Worm (Caenorhabditis elegans) whole organism, L3 larva: ENCODE results near the gene clec-224.
A peak's percentile ranks its signal among the peaks of the same experiment; 100 is the strongest.

ENCODE experiments used
- ZK546.5 ChIP-seq: sonication (generic microtip); optimal IDR thresholded peaks from 2 replicates; lab custom pipeline; 2017; ENCODE audit warnings: missing biosample characterization, missing genetic modification characterization
- ama-1 ChIP-seq: fragments of 150-350 bp; optimal IDR thresholded peaks from 2 replicates; lab custom pipeline; 2018
- ceh-28 ChIP-seq: fragments of 150-350 bp; optimal IDR thresholded peaks from 2 replicates; lab custom pipeline; 2014; ENCODE audit warnings: missing biosample characterization, missing genetic modification reagents, missing genetic modification characterization
- ceh-82 ChIP-seq: fragments of 150-350 bp; optimal IDR thresholded peaks from 2 replicates; lab custom pipeline; 2014; ENCODE audit warnings: missing biosample characterization, missing genetic modification characterization
- ceh-9 ChIP-seq: sonication (generic microtip); optimal IDR thresholded peaks from 2 replicates; lab custom pipeline; 2018; ENCODE audit warnings: missing biosample characterization, missing genetic modification characterization
- egl-27 ChIP-seq: sonication (generic microtip); optimal IDR thresholded peaks from 4 replicates; lab custom pipeline; 2017; ENCODE audit warnings: missing biosample characterization, missing genetic modification reagents, missing genetic modification characterization
- egl-5 ChIP-seq: fragments of 150-350 bp; optimal IDR thresholded peaks from 2 replicates; lab custom pipeline; 2017; ENCODE audit warnings: missing biosample characterization, missing genetic modification reagents, missing genetic modification characterization, inconsistent platforms
- elt-1 ChIP-seq: fragments of 150-350 bp; optimal IDR thresholded peaks from 2 replicates; lab custom pipeline; 2014; ENCODE audit warnings: missing biosample characterization, missing genetic modification characterization
- elt-2 ChIP-seq: sonication (generic microtip); optimal IDR thresholded peaks from 2 replicates; lab custom pipeline; 2016; ENCODE audit warnings: missing genetic modification reagents, mild to moderate bottlenecking, missing genetic modification characterization, missing compliant biosample characterization
- fkh-2 ChIP-seq: fragments of 150-350 bp; optimal IDR thresholded peaks from 2 replicates; lab custom pipeline; 2014; ENCODE audit warnings: missing biosample characterization, missing genetic modification reagents, missing genetic modification characterization
- fos-1 ChIP-seq: fragments of 150-350 bp; optimal IDR thresholded peaks from 2 replicates; lab custom pipeline; 2014; ENCODE audit warnings: missing biosample characterization, missing genetic modification characterization
- hmg-11 ChIP-seq: sonication (generic microtip); optimal IDR thresholded peaks from 2 replicates; lab custom pipeline; 2016; ENCODE audit warnings: missing genetic modification characterization, missing compliant biosample characterization
- lin-15B ChIP-seq: fragments of 150-350 bp; optimal IDR thresholded peaks from 2 replicates; lab custom pipeline; 2014; ENCODE audit warnings: missing biosample characterization, missing genetic modification characterization
- lin-39 ChIP-seq: fragments of 150-350 bp; optimal IDR thresholded peaks from 2 replicates; lab custom pipeline; 2018; ENCODE audit warnings: missing biosample characterization, missing genetic modification reagents, missing genetic modification characterization
- mml-1 ChIP-seq: fragments of 150-350 bp; sonication (generic microtip); optimal IDR thresholded peaks from 3 replicates; lab custom pipeline; 2014; ENCODE audit warnings: missing biosample characterization, missing genetic modification characterization
- nfya-1 ChIP-seq: sonication (generic microtip); optimal IDR thresholded peaks from 2 replicates; lab custom pipeline; 2017; ENCODE audit warnings: missing genetic modification characterization, mild to moderate bottlenecking, missing compliant biosample characterization, antibody characterized with exemption, moderate library complexity; ENCODE audit not compliant: insufficient read depth
- nhr-12 ChIP-seq: fragments of 150-350 bp; optimal IDR thresholded peaks from 2 replicates; lab custom pipeline; 2014; ENCODE audit warnings: missing biosample characterization, missing genetic modification characterization
- nhr-23 ChIP-seq: fragments of 150-350 bp; optimal IDR thresholded peaks from 2 replicates; lab custom pipeline; 2014; ENCODE audit warnings: missing biosample characterization, missing genetic modification reagents, missing genetic modification characterization
- nhr-25 ChIP-seq: sonication (generic microtip); optimal IDR thresholded peaks from 2 replicates; lab custom pipeline; 2017; ENCODE audit warnings: missing biosample characterization, missing genetic modification characterization
- nhr-67 ChIP-seq: fragments of 150-350 bp; optimal IDR thresholded peaks from 2 replicates; lab custom pipeline; 2014; ENCODE audit warnings: missing biosample characterization, missing genetic modification characterization
- nhr-76 ChIP-seq: fragments of 150-350 bp; sonication (generic microtip); optimal IDR thresholded peaks from 5 replicates; lab custom pipeline; 2014; ENCODE audit warnings: missing biosample characterization, missing genetic modification characterization
- nhr-77 ChIP-seq: fragments of 150-350 bp; optimal IDR thresholded peaks from 2 replicates; lab custom pipeline; 2014; ENCODE audit warnings: missing biosample characterization, missing genetic modification characterization
- pha-4 ChIP-seq: fragments of 150-350 bp; optimal IDR thresholded peaks from 2 replicates; lab custom pipeline; 2014; ENCODE audit warnings: missing biosample characterization, missing genetic modification reagents, missing genetic modification characterization
- pqm-1 ChIP-seq: fragments of 150-350 bp; optimal IDR thresholded peaks from 2 replicates; lab custom pipeline; 2017; ENCODE audit warnings: missing biosample characterization, missing genetic modification characterization, inconsistent platforms
- snpc-4 ChIP-seq: fragments of 150-350 bp; optimal IDR thresholded peaks from 2 replicates; lab custom pipeline; 2014; ENCODE audit warnings: missing biosample characterization, missing genetic modification characterization
- tbx-2 ChIP-seq: sonication (generic microtip); optimal IDR thresholded peaks from 2 replicates; lab custom pipeline; 2016; ENCODE audit warnings: mild to moderate bottlenecking, missing genetic modification characterization, missing compliant biosample characterization
- unc-39 ChIP-seq: sonication (generic microtip); optimal IDR thresholded peaks from 4 replicates; lab custom pipeline; 2017; ENCODE audit warnings: missing biosample characterization, missing genetic modification characterization
- ztf-4 ChIP-seq: fragments of 150-350 bp; optimal IDR thresholded peaks from 2 replicates; lab custom pipeline; 2014; ENCODE audit warnings: missing biosample characterization, missing genetic modification characterization

The clec-224 gene

ce11 chrV:12196659-12197058, 17.4 kb upstream of the clec-224 start:
- TF ChIP-seq fkh-2 (no peak), pha-4 (peak; percentile 89)

- TF ChIP-seq ceh-82 (tag; lab: Kevin White, UChicago) = no peak
- TF ChIP-seq nhr-76 = no peak
- TF ChIP-seq nhr-23 (tag; lab: Kevin White, UChicago) = no peak
- no peak for TF ChIP-seq unc-39
- TF ChIP-seq pqm-1 (tag; lab: Kevin White, UChicago) = no peak
- no peak for TF ChIP-seq egl-5 (tag; lab: Kevin White, UChicago)
- TF ChIP-seq pha-4 = peak; percentile 43
Measured at ce11 chrV:12195845-12196244, 16.6 kb upstream of the clec-224 start, which contains the start of gene ZK836.3. TSS of gene ZK836.3 (minus strand) at chrV:12195945.

- TF ChIP-seq nhr-12 (tag; lab: Kevin White, UChicago) (no peak), elt-2 (tag; lab: Kevin White, UChicago) (no peak), nhr-77 (no peak), nfya-1 (tag; lab: Kevin White, UChicago) (no peak), ZK546.5 (tag; lab: Kevin White, UChicago) (no peak), ceh-28 (tag; lab: Kevin White, UChicago) (peak; percentile 34), nhr-25 (tag; lab: Kevin White, UChicago) (peak; percentile 12), elt-1 (tag; lab: Kevin White, UChicago) (peak; percentile 7)
Measured at ce11 chrV:12194275-12194674, 15.0 kb upstream of the clec-224 start, which contains the start of gene ogdh-2. TSS of gene ogdh-2 (plus strand) at chrV:12194507.

ce11 chrV:12192129-12192528, 12.9 kb upstream of the clec-224 start, which contains the start of gene rnp-1:
TSS of gene rnp-1 (plus strand) at chrV:12192273.
- TF ChIP-seq nhr-25 (tag; lab: Kevin White, UChicago) (no peak), ceh-82 (tag; lab: Kevin White, UChicago) (no peak), pha-4 (peak; percentile 10), ceh-28 (tag; lab: Kevin White, UChicago) (no peak), ztf-4 (tag; lab: Kevin White, UChicago) (no peak), lin-15B (no peak), mml-1 (no peak), ama-1 (lab: Kevin White, UChicago) (peak; percentile 35), fos-1 (tag; lab: Kevin White, UChicago) (no peak)

ce11 chrV:12190943-12191569, 11.8 kb upstream of the clec-224 start, which contains the start of gene dpy-30:
TSS of gene dpy-30 (plus strand) at chrV:12191519.
- TF ChIP-seq nhr-25 (tag; lab: Kevin White, UChicago) (peak; percentile 65), ceh-82 (tag; lab: Kevin White, UChicago) (no peak), pha-4 (peak; percentile 86), ceh-28 (tag; lab: Kevin White, UChicago) (peak; percentile 38), lin-39 (tag; lab: Kevin White, UChicago) (peak; percentile 50), nhr-12 (tag; lab: Kevin White, UChicago) (no peak), snpc-4 (tag; lab: Kevin White, UChicago) (peak; percentile 64), nhr-23 (tag; lab: Kevin White, UChicago) (peak; percentile 38), ceh-9 (tag; lab: Kevin White, UChicago) (no peak), elt-2 (tag; lab: Kevin White, UChicago) (peak; percentile 42), lin-15B (peak; percentile 29), hmg-11 (tag; lab: Kevin White, UChicago) (peak; percentile 72), nfya-1 (tag; lab: Kevin White, UChicago) (peak; percentile 82)

ce11 chrV:12188830-12189229, 9.6 kb upstream of the clec-224 start:
- TF ChIP-seq egl-27 (tag; lab: Kevin White, UChicago) (no peak), fkh-2 (no peak), ceh-82 (tag; lab: Kevin White, UChicago) (no peak), nhr-25 (tag; lab: Kevin White, UChicago) (no peak), pha-4 (peak; percentile 76)
- TF ChIP-seq, all 47 proteins: peak for 1

- TF ChIP-seq egl-27 (tag; lab: Kevin White, UChicago) (no peak), pha-4 (peak; percentile 91), hmg-11 (tag; lab: Kevin White, UChicago) (no peak), nhr-77 (no peak), nhr-67 (tag; lab: Kevin White, UChicago) (no peak), fkh-2 (no peak), tbx-2 (tag; lab: Kevin White, UChicago) (no peak)
- TF ChIP-seq, all 47 proteins: peak for 1
Measured at ce11 chrV:12187344-12187743, 8.1 kb upstream of the clec-224 start, which contains the start of gene ZK863.8. TSS of gene ZK863.8 (minus strand) at chrV:12187516.
